Worm (Caenorhabditis elegans) whole organism, L4 larva: ENCODE results near the gene hars-1.

Experiments used
- ceh-44 ChIP-seq: fragments of 200-800 bp; sonication (Bioruptor generic); IDR thresholded peaks from 2 replicates; pipeline ENCODE4 v1.3.6; 2022; ENCODE audit warnings: missing genetic modification reagents, missing genetic modification characterization, missing compliant biosample characterization
- ctbp-1 ChIP-seq: fragments of 200-800 bp; sonication (Bioruptor generic); IDR thresholded peaks from 2 replicates; pipeline ENCODE4 v1.3.6; 2022; ENCODE audit warnings: missing genetic modification reagents, missing genetic modification characterization, missing compliant biosample characterization
- fos-1 ChIP-seq: fragments of 150-350 bp; optimal IDR thresholded peaks from 2 replicates; lab custom pipeline; 2014; ENCODE audit warnings: missing biosample characterization, missing genetic modification characterization
- jun-1 ChIP-seq: fragments of 150-350 bp; optimal IDR thresholded peaks from 2 replicates; lab custom pipeline; 2014; ENCODE audit warnings: missing biosample characterization, missing genetic modification reagents, missing genetic modification characterization
- snpc-1.2 ChIP-seq: fragments of 200-800 bp; sonication (Bioruptor generic); IDR thresholded peaks from 2 replicates; pipeline ENCODE4 v1.3.6; 2022; ENCODE audit warnings: missing genetic modification reagents, missing genetic modification characterization, missing compliant biosample characterization
- tra-1 ChIP-seq: fragments of 200-800 bp; sonication (Bioruptor generic); IDR thresholded peaks from 2 replicates; pipeline ENCODE4 v1.3.6; 2022; ENCODE audit warnings: missing genetic modification reagents, missing genetic modification characterization, missing compliant biosample characterization
- unc-62 ChIP-seq, 3 experiments: fragments of 150-350 bp in 1 of 3; sonication (generic microtip); optimal IDR thresholded peaks in 2 of 3; peaks in 1 of 3; 1 replicate in 1 of 3; 2 replicates in 2 of 3; lab custom pipeline; 2014 to 2017; ENCODE audit warnings: missing biosample characterization in 3 of 3, missing genetic modification characterization in 3 of 3, missing genetic modification reagents in 3 of 3, missing genotype in 1 of 3

DNA sequence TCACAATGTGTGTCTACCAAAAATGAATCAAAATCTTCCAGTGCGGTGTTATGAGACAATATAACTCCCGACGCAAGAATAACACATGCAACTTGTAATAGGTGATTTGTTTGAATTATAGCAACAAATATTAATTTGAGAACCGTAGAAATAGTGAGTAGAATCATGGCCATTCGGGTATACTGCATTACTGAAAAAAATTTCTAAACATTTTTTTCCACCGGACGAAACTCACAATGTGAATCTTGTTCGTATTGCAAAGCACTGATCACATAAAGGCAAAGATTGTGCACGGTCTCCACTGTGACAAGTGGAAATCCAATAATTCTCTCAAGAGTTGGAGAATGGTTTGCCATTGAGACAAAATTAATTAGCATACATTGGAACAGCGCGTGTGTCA is 43.7 kb downstream of the hars-1 start:
- TF ChIP-seq jun-1 = no peak
- no peak for TF ChIP-seq unc-62 (GFP tag; optimal IDR thresholded peaks at IDR 0.05 in 1 of 2; lab: Kevin White, UChicago)
- no peak for TF ChIP-seq unc-62 (tag; optimal IDR thresholded peaks at IDR 0.05; lab: Kevin White, UChicago)
- TF ChIP-seq fos-1 (tag; lab: Kevin White, UChicago) = no peak
- TF ChIP-seq tra-1 = no peak
- TF ChIP-seq ceh-44 (GFP tag; lab: Robert Waterston, UW) = no peak
- TF ChIP-seq ctbp-1 (GFP tag; lab: Robert Waterston, UW) = no peak
- TF ChIP-seq snpc-1.2 (GFP tag; lab: Robert Waterston, UW) = no peak
